Fruit fly (Drosophila melanogaster) whole organism, embryonic: ENCODE measurements around the gene Cont.

ENCODE experiments used
- Awh ChIP-seq: fragments of 200-800 bp; sonication (Bioruptor generic); IDR thresholded peaks from 2 replicates; pipeline ENCODE4, ENCODE4 v1.3.6; 2022; ENCODE audit warnings: missing biosample characterization, missing genetic modification characterization
- B-H1 ChIP-seq: fragments of 200-800 bp; sonication (Bioruptor generic); IDR thresholded peaks from 3 replicates; pipeline ENCODE4 v1.3.6; 2022; ENCODE audit warnings: missing biosample characterization, missing genetic modification characterization
- CG10267 ChIP-seq: fragments of 200-800 bp; sonication (Bioruptor generic); optimal IDR thresholded peaks from 2 replicates; lab custom pipeline; 2018; ENCODE audit warnings: missing biosample characterization, mild to moderate bottlenecking, missing genetic modification characterization, moderate library complexity
- CG11456 ChIP-seq: fragments of 200-800 bp; sonication (Bioruptor generic); IDR thresholded peaks from 3 replicates; pipeline ENCODE4 v1.3.6; 2022; ENCODE audit warnings: missing biosample characterization, missing genetic modification characterization
- CG11695 ChIP-seq: fragments of 200-800 bp; sonication (Bioruptor generic); IDR thresholded peaks from 3 replicates; pipeline ENCODE4 v1.3.6; 2022; ENCODE audit warnings: missing biosample characterization, missing genetic modification characterization
- CG11696 ChIP-seq: fragments of 200-800 bp; sonication (Bioruptor generic); IDR thresholded peaks from 2 replicates; pipeline ENCODE4 v1.3.6; 2022; ENCODE audit warnings: missing biosample characterization, missing genetic modification characterization
- CG12104 ChIP-seq: fragments of 200-800 bp; sonication (Bioruptor generic); optimal IDR thresholded peaks from 3 replicates; lab custom pipeline; 2016; ENCODE audit warnings: missing biosample characterization, missing genetic modification characterization
- CG12659 ChIP-seq: fragments of 200-800 bp; sonication (Bioruptor generic); optimal IDR thresholded peaks from 3 replicates; lab custom pipeline; 2017; ENCODE audit warnings: mild to moderate bottlenecking, missing biosample characterization, missing genetic modification reagents, missing genetic modification characterization
- CG13624 ChIP-seq: fragments of 200-800 bp; sonication (Bioruptor generic); optimal IDR thresholded peaks from 2 replicates; lab custom pipeline; 2016; ENCODE audit warnings: missing biosample characterization, missing genetic modification characterization
- CG15479 ChIP-seq: fragments of 200-800 bp; sonication (Bioruptor generic); optimal IDR thresholded peaks from 3 replicates; lab custom pipeline; 2019; ENCODE audit warnings: missing biosample characterization, mild to moderate bottlenecking, missing genetic modification characterization, moderate library complexity
- CG2678 ChIP-seq: fragments of 200-800 bp; sonication (Bioruptor generic); optimal IDR thresholded peaks from 3 replicates; lab custom pipeline; 2019; ENCODE audit warnings: missing biosample characterization, mild to moderate bottlenecking, missing genetic modification characterization, moderate library complexity
- CG32767 ChIP-seq: fragments of 200-800 bp; sonication (Bioruptor generic); IDR thresholded peaks from 2 replicates; pipeline ENCODE4 v1.3.6; 2022; ENCODE audit warnings: missing biosample characterization, missing genetic modification characterization
- CG33213 ChIP-seq: fragments of 200-800 bp; sonication (Bioruptor generic); optimal IDR thresholded peaks from 3 replicates; lab custom pipeline; 2016; ENCODE audit warnings: missing biosample characterization, missing genetic modification characterization
- CG3407 ChIP-seq: fragments of 200-800 bp; sonication (Bioruptor generic); optimal IDR thresholded peaks from 2 replicates; lab custom pipeline; 2018; ENCODE audit warnings: missing biosample characterization, mild to moderate bottlenecking, missing genetic modification characterization
- CG4328 ChIP-seq: fragments of 200-800 bp; sonication (Bioruptor generic); optimal IDR thresholded peaks from 3 replicates; lab custom pipeline; 2017; ENCODE audit warnings: missing biosample characterization, missing genetic modification reagents, missing genetic modification characterization
- CG8388 ChIP-seq: fragments of 200-800 bp; sonication (Bioruptor generic); optimal IDR thresholded peaks from 2 replicates; lab custom pipeline; 2019; ENCODE audit warnings: missing biosample characterization, mild to moderate bottlenecking, missing genetic modification characterization, moderate library complexity
- CG9215 ChIP-seq: fragments of 200-800 bp; sonication (Bioruptor generic); IDR thresholded peaks from 2 replicates; pipeline ENCODE4 v1.3.6; 2022; ENCODE audit warnings: missing biosample characterization, missing genetic modification characterization
- CG9876 ChIP-seq: fragments of 200-800 bp; sonication (Bioruptor generic); optimal IDR thresholded peaks from 2 replicates; lab custom pipeline; 2016; ENCODE audit warnings: missing biosample characterization, missing genetic modification characterization
- CG9932 ChIP-seq: fragments of 200-800 bp; sonication (Bioruptor generic); IDR thresholded peaks from 2 replicates; pipeline ENCODE4 v1.3.6; 2022; ENCODE audit warnings: missing biosample characterization, missing genetic modification characterization
- CoRest ChIP-seq: fragments of 200-800 bp; sonication (Bioruptor generic); optimal IDR thresholded peaks from 3 replicates; lab custom pipeline; 2018; ENCODE audit warnings: missing biosample characterization, mild to moderate bottlenecking, missing genetic modification characterization, moderate library complexity
- Dad ChIP-seq: fragments of 200-800 bp; sonication (Bioruptor generic); optimal IDR thresholded peaks from 3 replicates; lab custom pipeline; 2016; ENCODE audit warnings: missing biosample characterization, missing genetic modification characterization
- E2f1 ChIP-seq: fragments of 200-800 bp; sonication (Bioruptor generic); IDR thresholded peaks from 2 replicates; pipeline ENCODE4 v1.3.6; 2022; ENCODE audit warnings: missing biosample characterization, missing genetic modification characterization
- H2.0 ChIP-seq: fragments of 200-800 bp; sonication (Bioruptor generic); IDR thresholded peaks from 2 replicates; pipeline ENCODE4 v1.3.6; 2022; ENCODE audit warnings: missing biosample characterization, missing genetic modification characterization
- MTF-1 ChIP-seq: fragments of 200-800 bp; sonication (Bioruptor generic); optimal IDR thresholded peaks from 2 replicates; lab custom pipeline; 2018; ENCODE audit warnings: missing biosample characterization, mild to moderate bottlenecking, missing genetic modification characterization, borderline replicate concordance
- NFAT ChIP-seq: fragments of 200-800 bp; sonication (Bioruptor generic); IDR thresholded peaks from 2 replicates; pipeline ENCODE4 v1.3.6; 2022; ENCODE audit warnings: missing biosample characterization, missing genetic modification characterization
- NK7.1 ChIP-seq: fragments of 200-800 bp; sonication (Bioruptor generic); optimal IDR thresholded peaks from 3 replicates; lab custom pipeline; 2016; ENCODE audit warnings: missing biosample characterization, missing genetic modification characterization
- Oli ChIP-seq: fragments of 200-800 bp; sonication (Bioruptor generic); optimal IDR thresholded peaks from 2 replicates; lab custom pipeline; 2018; ENCODE audit warnings: missing biosample characterization, mild to moderate bottlenecking, missing genetic modification characterization, moderate library complexity
- Opbp ChIP-seq: fragments of 200-800 bp; sonication (Bioruptor generic); IDR thresholded peaks from 3 replicates; pipeline ENCODE4 v1.3.6; 2022; ENCODE audit warnings: missing biosample characterization, missing genetic modification characterization; ENCODE audit not compliant: partially characterized antibody
- PHDP ChIP-seq: fragments of 200-800 bp; sonication (Bioruptor generic); optimal IDR thresholded peaks from 3 replicates; lab custom pipeline; 2018; ENCODE audit warnings: missing biosample characterization, mild to moderate bottlenecking, missing genetic modification characterization, moderate library complexity
- Spps ChIP-seq: fragments of 200-800 bp; sonication (Bioruptor generic); optimal IDR thresholded peaks from 2 replicates; lab custom pipeline; 2018; ENCODE audit warnings: missing biosample characterization, mild to moderate bottlenecking, missing genetic modification characterization
- Sry-δ ChIP-seq: fragments of 200-800 bp; sonication (Bioruptor generic); optimal IDR thresholded peaks from 2 replicates; lab custom pipeline; 2016; ENCODE audit warnings: missing biosample characterization, missing genetic modification characterization
- Tbp ChIP-seq: fragments of >200 bp; optimal IDR thresholded peaks from 2 replicates; lab custom pipeline; 2018; ENCODE audit warnings: missing biosample characterization, missing genetic modification characterization
- Vsx1 ChIP-seq: fragments of 200-800 bp; sonication (Bioruptor generic); optimal IDR thresholded peaks from 2 replicates; lab custom pipeline; 2017; ENCODE audit warnings: missing biosample characterization, mild to moderate bottlenecking, missing genetic modification characterization, missing genetic modification reagents
- Xrp1 ChIP-seq: fragments of 200-800 bp; sonication (Bioruptor generic); IDR thresholded peaks from 2 replicates; pipeline ENCODE4 v1.3.6; 2022; ENCODE audit warnings: missing biosample characterization, missing genetic modification characterization
- ash1 ChIP-seq: fragments of 200-800 bp; sonication (Bioruptor generic); optimal IDR thresholded peaks from 2 replicates; lab custom pipeline; 2018; ENCODE audit warnings: missing biosample characterization, mild to moderate bottlenecking, missing genetic modification characterization
- bcd ChIP-seq: fragments of 200-800 bp; sonication (Bioruptor generic); optimal IDR thresholded peaks from 2 replicates; lab custom pipeline; 2017; ENCODE audit warnings: missing biosample characterization, mild to moderate bottlenecking, missing genetic modification characterization
- gcm2 ChIP-seq: fragments of 200-800 bp; sonication (Bioruptor generic); optimal IDR thresholded peaks from 2 replicates; lab custom pipeline; 2016; ENCODE audit warnings: missing biosample characterization, missing genetic modification characterization
- grn ChIP-seq: fragments of 200-800 bp; sonication (Bioruptor generic); optimal IDR thresholded peaks from 3 replicates; lab custom pipeline; 2017; ENCODE audit warnings: missing biosample characterization, missing genetic modification characterization
- gro ChIP-seq: fragments of 200-800 bp; sonication (Bioruptor generic); optimal IDR thresholded peaks from 2 replicates; lab custom pipeline; 2016; ENCODE audit warnings: missing biosample characterization, missing genetic modification characterization
- insv ChIP-seq, 2 experiments: fragments of 200-800 bp; sonication (Bioruptor generic); optimal IDR thresholded peaks; 3 replicates each; lab custom pipeline; 2016 to 2018; ENCODE audit warnings: missing biosample characterization in 2 of 2, missing genetic modification characterization in 2 of 2
- kni ChIP-seq: fragments of 200-800 bp; sonication (Bioruptor generic); optimal IDR thresholded peaks from 3 replicates; lab custom pipeline; 2017; ENCODE audit warnings: mild to moderate bottlenecking, missing biosample characterization, missing genetic modification reagents, missing genetic modification characterization
- lmd ChIP-seq: fragments of 200-800 bp; sonication (Bioruptor generic); IDR thresholded peaks from 2 replicates; pipeline ENCODE4 v1.3.6; 2022; ENCODE audit warnings: missing biosample characterization, missing genetic modification characterization
- mld ChIP-seq: fragments of 200-800 bp; sonication (Bioruptor generic); IDR thresholded peaks from 3 replicates; pipeline ENCODE4 v1.3.6; 2022; ENCODE audit warnings: missing biosample characterization, missing genetic modification characterization; ENCODE audit not compliant: partially characterized antibody
- nmo ChIP-seq: fragments of 200-800 bp; sonication (Bioruptor generic); optimal IDR thresholded peaks from 2 replicates; lab custom pipeline; 2018; ENCODE audit warnings: missing biosample characterization, mild to moderate bottlenecking, missing genetic modification characterization, moderate library complexity
- onecut ChIP-seq: fragments of 200-800 bp; sonication (Bioruptor generic); IDR thresholded peaks from 2 replicates; pipeline ENCODE4 v1.3.6; 2022; ENCODE audit warnings: missing biosample characterization, missing genetic modification characterization
- prd ChIP-seq, 3 experiments: fragments of >200 bp in 2 of 3; fragments of 200-800 bp in 1 of 3; sonication (Bioruptor generic) in 1 of 3; optimal IDR thresholded peaks in 2 of 3; IDR thresholded peaks in 1 of 3; 2 replicates in 2 of 3; 3 replicates in 1 of 3; pipeline versions ENCODE4 v1.3.6 to Lab custom; 2017 to 2022; ENCODE audit warnings: missing biosample characterization in 1 of 3, missing genetic modification characterization in 1 of 3
- slbo ChIP-seq: fragments of 200-800 bp; sonication (Bioruptor generic); IDR thresholded peaks from 2 replicates; pipeline ENCODE4 v1.3.6; 2022; ENCODE audit warnings: missing biosample characterization, missing genetic modification characterization
- so ChIP-seq: fragments of 200-800 bp; sonication (Bioruptor generic); IDR thresholded peaks from 3 replicates; pipeline ENCODE4 v1.3.6; 2022; ENCODE audit warnings: missing biosample characterization, missing genetic modification characterization
- sug ChIP-seq: fragments of 200-800 bp; optimal IDR thresholded peaks from 2 replicates; lab custom pipeline; 2019; ENCODE audit warnings: missing biosample characterization, mild to moderate bottlenecking, missing genetic modification characterization, moderate library complexity
- tin ChIP-seq: fragments of 200-800 bp; sonication (Bioruptor generic); optimal IDR thresholded peaks from 3 replicates; lab custom pipeline; 2016; ENCODE audit warnings: missing biosample characterization, missing genetic modification characterization
- trh ChIP-seq: fragments of 200-800 bp; sonication (Bioruptor generic); optimal IDR thresholded peaks from 2 replicates; lab custom pipeline; 2016; ENCODE audit warnings: missing biosample characterization, missing genetic modification characterization
- z ChIP-seq: fragments of 200-800 bp; sonication (Bioruptor generic); IDR thresholded peaks from 3 replicates; pipeline ENCODE4 v1.3.6; 2022; ENCODE audit warnings: missing biosample characterization, missing genetic modification characterization

Gene Cont

dm6 chr3R:4360668-4361110, 20.4 kb upstream of the Cont start (continued):
- no peak for TF ChIP-seq CG32767 (GFP tag; lab: Robert Waterston, UW)
- TF ChIP-seq CG2678 (tag; lab: Kevin White, UChicago) = no peak
- TF ChIP-seq bcd (GFP tag; lab: Kevin White, UChicago) = no peak
- TF ChIP-seq MTF-1 (GFP tag; lab: Kevin White, UChicago) = no peak
- no peak for TF ChIP-seq Xrp1
- TF ChIP-seq B-H1 (GFP tag; lab: Robert Waterston, UW) = no peak
- no peak for TF ChIP-seq Awh (GFP tag; lab: Robert Waterston, UW)
- TF ChIP-seq CG3407 (GFP tag; lab: Kevin White, UChicago) = no peak
- peak; percentile 51 for TF ChIP-seq grn (GFP tag; lab: Kevin White, UChicago)
- TF ChIP-seq onecut (GFP tag; lab: Robert Waterston, UW) = peak; percentile 100
- TF ChIP-seq CG11695 = no peak
- no peak for TF ChIP-seq CG8388 (GFP tag; lab: Kevin White, UChicago)
- TF ChIP-seq so (GFP tag; lab: Robert Waterston, UW) = 0 out of 3 replicates have a peak, but pooled peaks have one; percentile 31
- TF ChIP-seq CG33213 (GFP tag; lab: Kevin White, UChicago) = no peak
- no peak for TF ChIP-seq CG15479 (GFP tag; lab: Kevin White, UChicago)
- TF ChIP-seq Sry-δ (GFP tag; lab: Kevin White, UChicago) = no peak
- no peak for TF ChIP-seq trh
- TF ChIP-seq lmd (GFP tag; lab: Robert Waterston, UW) = no peak
- no peak for TF ChIP-seq CG13624 (GFP tag; lab: Kevin White, UChicago)
- no peak for TF ChIP-seq ash1 (GFP tag; lab: Kevin White, UChicago)
- no peak for TF ChIP-seq CoRest (tag; lab: Kevin White, UChicago)
- no peak for TF ChIP-seq CG9876
- TF ChIP-seq NFAT (GFP tag; lab: Robert Waterston, UW) = no peak
- TF ChIP-seq CG11696 = no peak
- TF ChIP-seq kni = no peak
- no peak for TF ChIP-seq CG9932 (GFP tag; lab: Robert Waterston, UW)
- no peak for TF ChIP-seq CG11456 (GFP tag; lab: Robert Waterston, UW)
- TF ChIP-seq Spps (tag; lab: Kevin White, UChicago) = no peak
- no peak for TF ChIP-seq Oli (tag; lab: Kevin White, UChicago)
- no peak for TF ChIP-seq prd (optimal IDR thresholded peaks at IDR 0.05; lab: Kevin White, UChicago)
- TF ChIP-seq prd (GFP tag; IDR thresholded peaks at IDR 0.05; lab: Robert Waterston, UW) = no peak
- no peak for TF ChIP-seq Tbp
- TF ChIP-seq E2f1 (GFP tag; lab: Robert Waterston, UW) = no peak
- TF ChIP-seq tin (GFP tag; lab: Kevin White, UChicago) = no peak
- TF ChIP-seq gro (GFP tag; lab: Kevin White, UChicago) = no peak
- no peak for TF ChIP-seq CG12659
- TF ChIP-seq Opbp (GFP tag; lab: Robert Waterston, UW) = peak; percentile 48; the same call in 1 of the 3 replicates
- TF ChIP-seq Vsx1 (GFP tag; lab: Kevin White, UChicago) = no peak
- no peak for TF ChIP-seq mld (GFP tag; lab: Robert Waterston, UW)
- no peak for TF ChIP-seq CG4328 (GFP tag; lab: Kevin White, UChicago)
- TF ChIP-seq Dad (GFP tag; lab: Kevin White, UChicago) = no peak
- TF ChIP-seq z = no peak
- no peak for TF ChIP-seq PHDP
- no peak for TF ChIP-seq H2.0
- no peak for TF ChIP-seq gcm2 (GFP tag; lab: Kevin White, UChicago)
- TF ChIP-seq NK7.1 (GFP tag; lab: Kevin White, UChicago) = no peak
- TF ChIP-seq nmo (GFP tag; lab: Kevin White, UChicago) = no peak
- TF ChIP-seq CG12104 (GFP tag; lab: Kevin White, UChicago) = no peak
- no peak for TF ChIP-seq sug (tag; lab: Kevin White, UChicago)
- no peak for TF ChIP-seq CG9215
- no peak for TF ChIP-seq slbo (GFP tag; lab: Robert Waterston, UW)
- TF ChIP-seq insv (GFP tag; optimal IDR thresholded peaks at IDR 0.05; lab: Kevin White, UChicago) = no peak
- no peak for TF ChIP-seq CG10267
